Worm (Caenorhabditis elegans) whole organism, L4/young adult: Measurements from ENCODE around the gene T19H5.7.
"Not testable (repeated sequence)": the region's sequence is repeated elsewhere in the genome, so short reads cannot be mapped to it uniquely, and the experiment has no call there.

Experiments
- W03F9.2 ChIP-seq: fragments of 150-350 bp; optimal IDR thresholded peaks from 2 replicates; lab custom pipeline; 2014; ENCODE audit warnings: missing biosample characterization, missing genetic modification characterization
- dao-5 ChIP-seq: sonication (generic microtip); optimal IDR thresholded peaks from 2 replicates; lab custom pipeline; 2016; ENCODE audit warnings: missing genotype, missing genetic modification characterization, moderate library complexity, missing compliant biosample characterization
- him-1 ChIP-seq: sonication (generic microtip); optimal IDR thresholded peaks from 2 replicates; lab custom pipeline; 2016; ENCODE audit warnings: missing genotype, missing genetic modification reagents, missing genetic modification characterization, missing compliant biosample characterization

The T19H5.7 gene

ce11 chrII:9490589-9490988 lies 10.7 kb upstream of the T19H5.7 start:
- no peak for TF ChIP-seq W03F9.2 (tag; lab: Kevin White, UChicago)
- no peak for TF ChIP-seq him-1
- TF ChIP-seq dao-5 = no peak

ce11 chrII:9489922-9490321 lies 10.0 kb upstream of the T19H5.7 start:
- TF ChIP-seq dao-5 = no peak
- no peak for TF ChIP-seq W03F9.2 (tag; lab: Kevin White, UChicago)
- TF ChIP-seq him-1 = no peak

ce11 chrII:9487337-9487950 lies 7.5 kb upstream of the T19H5.7 start, which contains the start of gene T19H5.4:
Gene T19H5.4, minus strand, starts transcription at chrII:9487387.
- TF ChIP-seq him-1 = no peak
- TF ChIP-seq W03F9.2 (tag; lab: Kevin White, UChicago) = peak; percentile 31
- TF ChIP-seq dao-5 = no peak

ce11 chrII:9485081-9485730 lies 5.3 kb upstream of the T19H5.7 start:
- TF ChIP-seq dao-5 (no peak), W03F9.2 (tag; lab: Kevin White, UChicago) (no peak), him-1 (no peak)

ce11 chrII:9483342-9483741 lies 3.4 kb upstream of the T19H5.7 start:
- TF ChIP-seq him-1 (no peak), dao-5 (no peak), W03F9.2 (tag; lab: Kevin White, UChicago) (no peak)

- TF ChIP-seq W03F9.2 (tag; lab: Kevin White, UChicago) (no peak), dao-5 (no peak), him-1 (no peak)
Measured at ce11 chrII:9482529-9482928, 2.6 kb upstream of the T19H5.7 start.

- TF ChIP-seq dao-5 = no peak
- no peak for TF ChIP-seq W03F9.2 (tag; lab: Kevin White, UChicago)
- no peak for TF ChIP-seq him-1
Measured at ce11 chrII:9481427-9481826, 1.5 kb upstream of the T19H5.7 start.

- TF ChIP-seq dao-5 (no peak), him-1 (no peak), W03F9.2 (tag; lab: Kevin White, UChicago) (no peak)
Measured at ce11 chrII:9477567-9477966, 2.3 kb downstream of the T19H5.7 start, which contains the start of gene chil-27. Gene chil-27, plus strand, starts transcription at chrII:9477867.

- no peak for TF ChIP-seq him-1
Measured at ce11 chrII:9474367-9475105, 5.4 kb downstream of the T19H5.7 start, which contains the start of the genes chil-25 and chil-26. Gene chil-25, minus strand, starts transcription at chrII:9474467. Gene chil-26, plus strand, starts transcription at chrII:9475055.

- TF ChIP-seq W03F9.2 (tag; lab: Kevin White, UChicago) (no peak), him-1 (no peak), dao-5 (no peak)
Measured at ce11 chrII:9470027-9470426, 9.9 kb downstream of the T19H5.7 start, which contains the start of gene T19H5.6. Gene T19H5.6, minus strand, starts transcription at chrII:9470221.

ce11 chrII:9468414-9468813 lies 11.5 kb downstream of the T19H5.7 start, which contains the start of gene chil-23:
Gene chil-23, minus strand, starts transcription at chrII:9468611.
- TF ChIP-seq him-1 = no peak
- no peak for TF ChIP-seq W03F9.2 (tag; lab: Kevin White, UChicago)
- TF ChIP-seq dao-5 = no peak

- TF ChIP-seq W03F9.2 (tag; lab: Kevin White, UChicago) (no peak), him-1 (no peak), dao-5 (no peak)
Measured at ce11 chrII:9466095-9466494, 13.8 kb downstream of the T19H5.7 start, which contains the start of gene chil-22. Gene chil-22, minus strand, starts transcription at chrII:9466195.

ce11 chrII:9461881-9462280 lies 18.0 kb downstream of the T19H5.7 start, which contains the start of gene chil-21:
Gene chil-21, minus strand, starts transcription at chrII:9461981.
- not testable (repeated sequence) for TF ChIP-seq dao-5; W03F9.2 (tag; lab: Kevin White, UChicago); him-1

ce11 chrII:9459462-9459861 lies 20.4 kb downstream of the T19H5.7 start, which contains the start of gene R09D1.14:
Gene R09D1.14, minus strand, starts transcription at chrII:9459562.
- TF ChIP-seq him-1; dao-5; W03F9.2 (tag; lab: Kevin White, UChicago): not testable (repeated sequence)
